Fruit fly (Drosophila melanogaster) whole organism, embryonic: ENCODE data around the gene CG10993.

Source experiments
- CG11093 ChIP-seq: fragments of 200-800 bp; sonication (Bioruptor generic); IDR thresholded peaks from 3 replicates; pipeline ENCODE4 v1.3.6; 2022; ENCODE audit warnings: missing biosample characterization, missing genetic modification characterization
- CG12104 ChIP-seq: fragments of 200-800 bp; sonication (Bioruptor generic); optimal IDR thresholded peaks from 3 replicates; lab custom pipeline; 2016; ENCODE audit warnings: missing biosample characterization, missing genetic modification characterization
- CG12299 ChIP-seq: fragments of 200-800 bp; sonication (Bioruptor generic); optimal IDR thresholded peaks from 2 replicates; lab custom pipeline; 2018; ENCODE audit warnings: missing biosample characterization, mild to moderate bottlenecking, missing genetic modification characterization
- CG13287 ChIP-seq: fragments of 200-800 bp; sonication (Bioruptor generic); IDR thresholded peaks from 2 replicates; pipeline ENCODE4 v1.3.6; 2022; ENCODE audit warnings: missing biosample characterization, missing genetic modification characterization; ENCODE audit not compliant: partially characterized antibody
- CG13775 ChIP-seq: fragments of 200-800 bp; sonication (Bioruptor generic); optimal IDR thresholded peaks from 3 replicates; lab custom pipeline; 2017; ENCODE audit warnings: missing biosample characterization, mild to moderate bottlenecking, missing genetic modification characterization
- CG15696 ChIP-seq: fragments of 200-800 bp; sonication (Bioruptor generic); optimal IDR thresholded peaks from 2 replicates; lab custom pipeline; 2019; ENCODE audit warnings: missing biosample characterization, mild to moderate bottlenecking, missing genetic modification characterization, moderate library complexity
- CG18599 ChIP-seq: fragments of 200-800 bp; sonication (Bioruptor generic); optimal IDR thresholded peaks from 3 replicates; lab custom pipeline; 2017; ENCODE audit warnings: missing biosample characterization, missing genetic modification characterization, mild to moderate bottlenecking, moderate library complexity, missing genetic modification reagents
- CG18764 ChIP-seq: fragments of 200-800 bp; sonication (Bioruptor generic); optimal IDR thresholded peaks from 3 replicates; lab custom pipeline; 2016; ENCODE audit warnings: missing biosample characterization, missing genetic modification characterization
- CG2712 ChIP-seq: fragments of 200-800 bp; optimal IDR thresholded peaks from 3 replicates; lab custom pipeline; 2019; ENCODE audit warnings: missing biosample characterization, mild to moderate bottlenecking, missing genetic modification characterization, moderate library complexity
- CG4360 ChIP-seq: fragments of 200-800 bp; sonication (Bioruptor generic); IDR thresholded peaks from 2 replicates; pipeline ENCODE4 v1.3.6; 2022; ENCODE audit warnings: missing biosample characterization, missing genetic modification characterization
- CG6272 ChIP-seq: fragments of 200-800 bp; sonication (Bioruptor generic); IDR thresholded peaks from 2 replicates; pipeline ENCODE4 v1.3.6; 2022; ENCODE audit warnings: missing biosample characterization, missing genetic modification characterization
- CG7372 ChIP-seq: fragments of 200-800 bp; sonication (Bioruptor generic); IDR thresholded peaks from 2 replicates; pipeline ENCODE4 v1.3.6; 2022; ENCODE audit warnings: missing biosample characterization, missing genetic modification characterization
- CG7745 ChIP-seq: fragments of 200-800 bp; sonication (Bioruptor generic); optimal IDR thresholded peaks from 2 replicates; lab custom pipeline; 2018; ENCODE audit warnings: missing biosample characterization, mild to moderate bottlenecking, missing genetic modification characterization, moderate library complexity
- CG8765 ChIP-seq: fragments of 200-800 bp; sonication (Bioruptor generic); IDR thresholded peaks from 2 replicates; pipeline ENCODE4 v1.3.6; 2022; ENCODE audit warnings: missing biosample characterization, missing genetic modification characterization
- CG8924 ChIP-seq: fragments of 200-800 bp; optimal IDR thresholded peaks from 3 replicates; lab custom pipeline; 2019; ENCODE audit warnings: missing biosample characterization, mild to moderate bottlenecking, missing genetic modification characterization, moderate library complexity
- CHES-1-like ChIP-seq: fragments of 200-800 bp; sonication (Bioruptor generic); optimal IDR thresholded peaks from 2 replicates; lab custom pipeline; 2016; ENCODE audit warnings: missing biosample characterization, missing genetic modification characterization
- D ChIP-seq, 2 experiments: fragments of 200-800 bp in 1 of 2; fragments of >200 bp in 1 of 2; sonication (Bioruptor generic) in 1 of 2; optimal IDR thresholded peaks; 2 replicates in 1 of 2; 3 replicates in 1 of 2; lab custom pipeline; 2017; ENCODE audit warnings: mild to moderate bottlenecking in 1 of 2, missing biosample characterization in 1 of 2, missing genetic modification characterization in 1 of 2, missing genetic modification reagents in 1 of 2
- Doc3 ChIP-seq: fragments of 200-800 bp; sonication (Bioruptor generic); IDR thresholded peaks from 3 replicates; pipeline ENCODE4 v1.3.6; 2022; ENCODE audit warnings: missing biosample characterization, missing genetic modification characterization; ENCODE audit not compliant: partially characterized antibody
- Eip74EF ChIP-seq, 2 experiments: fragments of 200-800 bp in 1 of 2; fragments of >200 bp in 1 of 2; sonication (Bioruptor generic) in 1 of 2; optimal IDR thresholded peaks; 2 replicates each; lab custom pipeline; 2017 to 2019; ENCODE audit warnings: missing biosample characterization in 2 of 2, missing genetic modification characterization in 2 of 2, mild to moderate bottlenecking in 1 of 2, moderate library complexity in 1 of 2
- GATAe ChIP-seq: fragments of 200-800 bp; sonication (Bioruptor generic); conservative IDR thresholded peaks from 2 replicates; pipeline ENCODE4 v1.3.6; 2022; ENCODE audit warnings: missing biosample characterization, missing genetic modification characterization
- Hr3 ChIP-seq: fragments of 200-800 bp; sonication (Bioruptor generic); optimal IDR thresholded peaks from 3 replicates; lab custom pipeline; 2016; ENCODE audit warnings: missing biosample characterization, missing genetic modification characterization
- Hr51 ChIP-seq, 2 experiments: fragments of 200-800 bp; sonication (Bioruptor generic); optimal IDR thresholded peaks; 2 replicates in 1 of 2; 3 replicates in 1 of 2; lab custom pipeline; 2016 to 2018; ENCODE audit warnings: missing biosample characterization in 2 of 2, missing genetic modification characterization in 2 of 2, mild to moderate bottlenecking in 1 of 2, moderate library complexity in 1 of 2
- Myb ChIP-seq: fragments of 200-800 bp; sonication (Bioruptor generic); optimal IDR thresholded peaks from 2 replicates; lab custom pipeline; 2016; ENCODE audit warnings: missing biosample characterization, missing genetic modification characterization
- NfI ChIP-seq: fragments of 200-800 bp; sonication (Bioruptor generic); optimal IDR thresholded peaks from 3 replicates; lab custom pipeline; 2018; ENCODE audit warnings: missing biosample characterization, mild to moderate bottlenecking, missing genetic modification characterization, moderate library complexity
- PHDP ChIP-seq: fragments of 200-800 bp; sonication (Bioruptor generic); optimal IDR thresholded peaks from 3 replicates; lab custom pipeline; 2018; ENCODE audit warnings: missing biosample characterization, mild to moderate bottlenecking, missing genetic modification characterization, moderate library complexity
- Pdp1 ChIP-seq, 2 experiments: fragments of 200-800 bp; sonication (Bioruptor generic); optimal IDR thresholded peaks; 3 replicates each; lab custom pipeline; 2016; ENCODE audit warnings: missing biosample characterization in 2 of 2, missing genetic modification characterization in 2 of 2, mild to moderate bottlenecking in 1 of 2, moderate library complexity in 1 of 2
- Scr ChIP-seq: fragments of 200-800 bp; sonication (Bioruptor generic); IDR thresholded peaks from 2 replicates; pipeline ENCODE4 v1.3.6; 2022; ENCODE audit warnings: missing biosample characterization, missing genetic modification characterization; ENCODE audit not compliant: partially characterized antibody
- Sin3A ChIP-seq: fragments of >200 bp; optimal IDR thresholded peaks from 2 replicates; lab custom pipeline; 2018
- amos ChIP-seq: fragments of 200-800 bp; sonication (Bioruptor generic); IDR thresholded peaks from 2 replicates; pipeline ENCODE4 v1.3.6; 2022; ENCODE audit warnings: missing biosample characterization, missing genetic modification characterization; ENCODE audit not compliant: partially characterized antibody
- az2 ChIP-seq: fragments of 200-800 bp; sonication (Bioruptor generic); optimal IDR thresholded peaks from 3 replicates; lab custom pipeline; 2016; ENCODE audit warnings: missing biosample characterization, missing genetic modification characterization
- bbx ChIP-seq: fragments of 200-800 bp; sonication (Bioruptor generic); IDR thresholded peaks from 2 replicates; pipeline ENCODE4 v1.3.6; 2022; ENCODE audit warnings: missing biosample characterization, missing genetic modification characterization; ENCODE audit not compliant: partially characterized antibody
- bcd ChIP-seq: fragments of 200-800 bp; sonication (Bioruptor generic); optimal IDR thresholded peaks from 2 replicates; lab custom pipeline; 2017; ENCODE audit warnings: missing biosample characterization, mild to moderate bottlenecking, missing genetic modification characterization
- bigmax ChIP-seq: fragments of 200-800 bp; sonication (Bioruptor generic); optimal IDR thresholded peaks from 2 replicates; lab custom pipeline; 2018; ENCODE audit warnings: missing biosample characterization, mild to moderate bottlenecking, missing genetic modification characterization
- croc ChIP-seq: fragments of 200-800 bp; sonication (Bioruptor generic); conservative IDR thresholded peaks from 3 replicates; pipeline ENCODE4 v1.3.6; 2022; ENCODE audit warnings: missing biosample characterization, missing genetic modification characterization
- crol ChIP-seq: fragments of 200-800 bp; sonication (Bioruptor generic); IDR thresholded peaks from 2 replicates; pipeline ENCODE4 v1.3.6; 2022; ENCODE audit warnings: missing biosample characterization, missing genetic modification characterization
- dmrt11E ChIP-seq: fragments of 200-800 bp; sonication (Bioruptor generic); optimal IDR thresholded peaks from 3 replicates; lab custom pipeline; 2018; ENCODE audit warnings: missing biosample characterization, mild to moderate bottlenecking, missing genetic modification characterization, moderate library complexity
- gcm ChIP-seq: fragments of 200-800 bp; sonication (Bioruptor generic); optimal IDR thresholded peaks from 2 replicates; lab custom pipeline; 2019; ENCODE audit warnings: missing biosample characterization, mild to moderate bottlenecking, missing genetic modification characterization, moderate library complexity
- oc ChIP-seq: fragments of 200-800 bp; sonication (Bioruptor generic); optimal IDR thresholded peaks from 2 replicates; lab custom pipeline; 2018; ENCODE audit warnings: missing biosample characterization, mild to moderate bottlenecking, missing genetic modification characterization, moderate library complexity
- pita ChIP-seq: fragments of 200-800 bp; sonication (Bioruptor generic); optimal IDR thresholded peaks from 2 replicates; lab custom pipeline; 2017; ENCODE audit warnings: missing biosample characterization, mild to moderate bottlenecking, missing genetic modification characterization
- pum ChIP-seq: fragments of 200-800 bp; sonication (Bioruptor generic); optimal IDR thresholded peaks from 2 replicates; lab custom pipeline; 2016; ENCODE audit warnings: missing biosample characterization, missing genetic modification characterization
- repo ChIP-seq: fragments of 200-800 bp; sonication (Bioruptor generic); optimal IDR thresholded peaks from 2 replicates; lab custom pipeline; 2016; ENCODE audit warnings: missing biosample characterization, missing genetic modification characterization
- scrt ChIP-seq: fragments of 200-800 bp; sonication (Bioruptor generic); optimal IDR thresholded peaks from 2 replicates; lab custom pipeline; 2018; ENCODE audit warnings: missing biosample characterization, mild to moderate bottlenecking, missing genetic modification characterization, moderate library complexity
- sna ChIP-seq: fragments of 200-800 bp; sonication (Bioruptor generic); IDR thresholded peaks from 2 replicates; pipeline ENCODE4 v1.3.6; 2022; ENCODE audit warnings: missing biosample characterization, missing genetic modification characterization; ENCODE audit not compliant: partially characterized antibody
- tgo ChIP-seq: fragments of 200-800 bp; sonication (Bioruptor generic); IDR thresholded peaks from 3 replicates; pipeline ENCODE4 v1.3.6; 2022; ENCODE audit warnings: missing biosample characterization, missing genetic modification characterization
- tup ChIP-seq: fragments of 200-800 bp; sonication (Bioruptor generic); optimal IDR thresholded peaks from 2 replicates; lab custom pipeline; 2016; ENCODE audit warnings: missing biosample characterization, mild to moderate bottlenecking, missing genetic modification characterization, moderate library complexity
- tx ChIP-seq: fragments of 200-800 bp; sonication (Bioruptor generic); optimal IDR thresholded peaks from 2 replicates; lab custom pipeline; 2016; ENCODE audit warnings: missing biosample characterization, missing genetic modification characterization
- unc-4 ChIP-seq: fragments of 200-800 bp; sonication (Bioruptor generic); IDR thresholded peaks from 2 replicates; pipeline ENCODE4 v1.3.6; 2022; ENCODE audit warnings: missing biosample characterization, missing genetic modification characterization; ENCODE audit not compliant: partially characterized antibody
- usp ChIP-seq: fragments of >200 bp; optimal IDR thresholded peaks from 2 replicates; lab custom pipeline; 2017; ENCODE audit warnings: missing biosample characterization, missing genetic modification characterization

The CG10993 gene

dm6 chrX:13762372-13762883, 28.5 kb downstream of the CG10993 start, which contains the start of gene rdgB (continued):
- TF ChIP-seq scrt (GFP tag; lab: Kevin White, UChicago) = peak; percentile 58
- peak; percentile 87 for TF ChIP-seq CG18599 (GFP tag; lab: Kevin White, UChicago)
- TF ChIP-seq CG12104 (GFP tag; lab: Kevin White, UChicago) = peak; percentile 69
- TF ChIP-seq CG8924 (tag; lab: Kevin White, UChicago) = peak; percentile 78
- TF ChIP-seq pum (GFP tag; lab: Kevin White, UChicago) = peak; percentile 52
- TF ChIP-seq gcm (GFP tag; lab: Kevin White, UChicago) = peak; percentile 68
- no peak for TF ChIP-seq D (optimal IDR thresholded peaks at IDR 0.05; lab: Kevin White, UChicago)
- peak; percentile 76 for TF ChIP-seq D (GFP tag; optimal IDR thresholded peaks at IDR 0.05; lab: Kevin White, UChicago)
- no peak for TF ChIP-seq CHES-1-like (GFP tag; lab: Kevin White, UChicago)
- TF ChIP-seq Scr (GFP tag; lab: Robert Waterston, UW) = no peak
- TF ChIP-seq CG15696 (tag; lab: Kevin White, UChicago) = peak; percentile 35
- TF ChIP-seq Pdp1 (GFP tag; optimal IDR thresholded peaks at IDR 0.05; lab: Kevin White, UChicago) = peak; percentile 41 to 56
- TF ChIP-seq Sin3A (lab: Kevin White, UChicago) = no peak
- TF ChIP-seq bcd (GFP tag; lab: Kevin White, UChicago) = peak; percentile 81
- no peak for TF ChIP-seq Myb (GFP tag; lab: Kevin White, UChicago)
- peak in 1 of 2 experiments; percentile 69 for TF ChIP-seq Eip74EF (GFP tag; optimal IDR thresholded peaks at IDR 0.05; lab: Kevin White, UChicago)
- TF ChIP-seq sna (GFP tag; lab: Robert Waterston, UW) = no peak
- peak; percentile 71 for TF ChIP-seq tgo
- no peak for TF ChIP-seq repo
- no peak for TF ChIP-seq GATAe (GFP tag; lab: Robert Waterston, UW)
- TF ChIP-seq usp = no peak
- TF ChIP-seq CG18764 = no peak
- TF ChIP-seq crol (GFP tag; lab: Robert Waterston, UW) = no peak
- peak; percentile 50 for TF ChIP-seq dmrt11E
- TF ChIP-seq CG2712 = peak; percentile 85
- TF ChIP-seq tx = no peak
- peak; percentile 68 for TF ChIP-seq CG7372 (GFP tag; lab: Robert Waterston, UW)
- TF ChIP-seq CG13775 (GFP tag; lab: Kevin White, UChicago) = peak; percentile 81
- TF ChIP-seq Hr3 (GFP tag; lab: Kevin White, UChicago) = peak; percentile 77
- no peak for TF ChIP-seq bigmax (GFP tag; lab: Kevin White, UChicago)
- TF ChIP-seq CG12299 = peak; percentile 60
- no peak for TF ChIP-seq Doc3 (GFP tag; lab: Robert Waterston, UW)
- peak; percentile 53; the same call in 1 of the 2 replicates for TF ChIP-seq bbx (GFP tag; lab: Robert Waterston, UW)
- TF ChIP-seq CG6272 (GFP tag; lab: Robert Waterston, UW) = no peak
- TF ChIP-seq CG13287 = peak; percentile 27; the same call in 1 of the 2 replicates
- TF ChIP-seq CG7745 (tag; lab: Kevin White, UChicago) = no peak
- no peak for TF ChIP-seq unc-4
- peak; percentile 73 for TF ChIP-seq NfI (GFP tag; lab: Kevin White, UChicago)
- peak; percentile 43 to 85 for TF ChIP-seq Hr51 (GFP tag; optimal IDR thresholded peaks at IDR 0.05; lab: Kevin White, UChicago)
- TF ChIP-seq amos = peak; percentile 22; the same call in 1 of the 2 replicates
- peak; percentile 60; the same call in 2 of the 3 replicates for TF ChIP-seq CG11093 (GFP tag; lab: Robert Waterston, UW)
- TF ChIP-seq PHDP = peak; percentile 78
- TF ChIP-seq tup = no peak
- TF ChIP-seq pita (GFP tag; lab: Kevin White, UChicago) = no peak
- TF ChIP-seq croc = peak; percentile 69; the same call in 2 of the 3 replicates
- peak; percentile 73 for TF ChIP-seq az2 (GFP tag; lab: Kevin White, UChicago)
- TF ChIP-seq oc (tag; lab: Kevin White, UChicago) = peak; percentile 63
- no peak for TF ChIP-seq CG8765
- TF ChIP-seq CG4360 = no peak
